Worm (Caenorhabditis elegans) whole organism, L1 larva: Measurements from ENCODE around the gene ast-1.
"Not testable (repeated sequence)": the region's sequence is repeated elsewhere in the genome, so short reads cannot be mapped to it uniquely, and the experiment has no call there.

Experiments used
- Y116A8C.19 ChIP-seq: sonication (generic microtip); optimal IDR thresholded peaks from 2 replicates; lab custom pipeline; 2016; ENCODE audit warnings: missing compliant biosample characterization, missing genetic modification characterization, borderline replicate concordance
- aha-1 ChIP-seq: fragments of 150-350 bp; optimal IDR thresholded peaks from 2 replicates; lab custom pipeline; 2014; ENCODE audit warnings: missing biosample characterization, missing genetic modification characterization
- alr-1 ChIP-seq: fragments of 200-800 bp; sonication (Bioruptor generic); optimal IDR thresholded peaks from 2 replicates; lab custom pipeline; 2018; ENCODE audit warnings: borderline replicate concordance, mild to moderate bottlenecking, missing genetic modification characterization, missing compliant biosample characterization
- aly-2 ChIP-seq: fragments of 150-350 bp; optimal IDR thresholded peaks from 2 replicates; lab custom pipeline; 2014; ENCODE audit warnings: missing biosample characterization, missing genetic modification characterization
- blmp-1 ChIP-seq: fragments of 150-350 bp; optimal IDR thresholded peaks from 2 replicates; lab custom pipeline; 2014; ENCODE audit warnings: missing biosample characterization, missing genetic modification characterization
- ceh-8 ChIP-seq: fragments of 200-800 bp; sonication (Bioruptor generic); optimal IDR thresholded peaks from 2 replicates; lab custom pipeline; 2018; ENCODE audit warnings: mild to moderate bottlenecking, missing genetic modification characterization, moderate library complexity, missing compliant biosample characterization
- ceh-90 ChIP-seq: sonication (generic microtip); optimal IDR thresholded peaks from 2 replicates; lab custom pipeline; 2016; ENCODE audit warnings: missing genetic modification characterization, missing compliant biosample characterization
- ces-1 ChIP-seq: fragments of 150-350 bp; optimal IDR thresholded peaks from 2 replicates; lab custom pipeline; 2014; ENCODE audit warnings: missing biosample characterization, missing genetic modification reagents, missing genetic modification characterization
- dsc-1 ChIP-seq: sonication (generic microtip); optimal IDR thresholded peaks from 2 replicates; lab custom pipeline; 2016; ENCODE audit warnings: mild to moderate bottlenecking, missing genetic modification characterization, missing compliant biosample characterization
- efl-3 ChIP-seq: fragments of 200-800 bp; sonication (Bioruptor generic); optimal IDR thresholded peaks from 2 replicates; lab custom pipeline; 2018; ENCODE audit warnings: mild to moderate bottlenecking, missing genetic modification characterization, missing compliant biosample characterization
- elt-3 ChIP-seq, 6 experiments: fragments of 150-350 bp in 1 of 6; sonication (generic microtip); optimal IDR thresholded peaks; 2 replicates each; lab custom pipeline; 2017 to 2018; ENCODE audit warnings: missing biosample characterization in 6 of 6, missing genetic modification characterization in 6 of 6, inconsistent platforms in 1 of 6
- fkh-8 ChIP-seq: sonication (generic microtip); optimal IDR thresholded peaks from 2 replicates; lab custom pipeline; 2016; ENCODE audit warnings: mild to moderate bottlenecking, missing genetic modification characterization, missing compliant biosample characterization
- hlh-4 ChIP-seq: sonication (generic microtip); optimal IDR thresholded peaks from 2 replicates; lab custom pipeline; 2016; ENCODE audit warnings: mild to moderate bottlenecking, missing genetic modification characterization, missing compliant biosample characterization
- irx-1 ChIP-seq: sonication (generic microtip); optimal IDR thresholded peaks from 2 replicates; lab custom pipeline; 2016; ENCODE audit warnings: missing genetic modification characterization, missing compliant biosample characterization
- isw-1 ChIP-seq: fragments of 200-800 bp; sonication (Bioruptor generic); IDR thresholded peaks from 2 replicates; pipeline ENCODE4 v1.3.6; 2022; ENCODE audit warnings: missing genetic modification characterization, missing compliant biosample characterization
- lin-39 ChIP-seq: fragments of 150-350 bp; optimal IDR thresholded peaks from 2 replicates; lab custom pipeline; 2014; ENCODE audit warnings: missing biosample characterization, missing genetic modification reagents, missing genetic modification characterization
- lir-3 ChIP-seq: sonication (generic microtip); optimal IDR thresholded peaks from 2 replicates; lab custom pipeline; 2016; ENCODE audit warnings: mild to moderate bottlenecking, missing genetic modification characterization, moderate library complexity, missing compliant biosample characterization; ENCODE audit not compliant: poor library complexity
- lsy-2 ChIP-seq, 2 experiments: fragments of 150-350 bp; optimal IDR thresholded peaks; 2 replicates each; lab custom pipeline; 2014; ENCODE audit warnings: missing biosample characterization in 2 of 2, missing genetic modification characterization in 2 of 2
- mep-1 ChIP-seq: fragments of 150-350 bp; optimal IDR thresholded peaks from 2 replicates; lab custom pipeline; 2014; ENCODE audit warnings: missing biosample characterization, missing genetic modification characterization
- nhr-12 ChIP-seq: sonication (generic microtip); optimal IDR thresholded peaks from 2 replicates; lab custom pipeline; 2017; ENCODE audit warnings: missing biosample characterization, missing genetic modification characterization
- nhr-20 ChIP-seq: sonication (generic microtip); optimal IDR thresholded peaks from 2 replicates; lab custom pipeline; 2016; ENCODE audit warnings: mild to moderate bottlenecking, missing genetic modification characterization, missing compliant biosample characterization
- nhr-28 ChIP-seq: fragments of 150-350 bp; optimal IDR thresholded peaks from 2 replicates; lab custom pipeline; 2014; ENCODE audit warnings: missing biosample characterization, missing genetic modification characterization
- pag-3 ChIP-seq: sonication (generic microtip); optimal IDR thresholded peaks from 2 replicates; lab custom pipeline; 2017; ENCODE audit warnings: missing genetic modification characterization, mild to moderate bottlenecking, missing compliant biosample characterization, antibody characterized with exemption, borderline replicate concordance; ENCODE audit not compliant: insufficient read depth
- pqm-1 ChIP-seq: sonication (generic microtip); optimal IDR thresholded peaks from 3 replicates; lab custom pipeline; 2017; ENCODE audit warnings: missing biosample characterization, missing genetic modification characterization
- rnt-1 ChIP-seq: sonication (generic microtip); optimal IDR thresholded peaks from 2 replicates; lab custom pipeline; 2016; ENCODE audit warnings: mild to moderate bottlenecking, missing genetic modification characterization, moderate library complexity, missing compliant biosample characterization
- sox-4 ChIP-seq: sonication (generic microtip); optimal IDR thresholded peaks from 2 replicates; lab custom pipeline; 2016; ENCODE audit warnings: missing genetic modification characterization, missing compliant biosample characterization
- sup-37 ChIP-seq: fragments of 200-800 bp; sonication (Bioruptor generic); optimal IDR thresholded peaks from 2 replicates; lab custom pipeline; 2018; ENCODE audit warnings: mild to moderate bottlenecking, missing genetic modification characterization, missing compliant biosample characterization
- swsn-7 ChIP-seq: sonication (generic microtip); optimal IDR thresholded peaks from 2 replicates; lab custom pipeline; 2016; ENCODE audit warnings: missing genetic modification characterization, missing compliant biosample characterization
- tbx-2 ChIP-seq: sonication (generic microtip); optimal IDR thresholded peaks from 2 replicates; lab custom pipeline; 2016; ENCODE audit warnings: missing genetic modification characterization, missing compliant biosample characterization
- tlp-1 ChIP-seq: fragments of 150-350 bp; optimal IDR thresholded peaks from 2 replicates; lab custom pipeline; 2014; ENCODE audit warnings: missing biosample characterization, missing genetic modification characterization
- unc-130 ChIP-seq: fragments of 150-350 bp; optimal IDR thresholded peaks from 2 replicates; lab custom pipeline; 2017; ENCODE audit warnings: missing biosample characterization, missing genetic modification characterization, inconsistent platforms
- unc-30 ChIP-seq: sonication (generic microtip); optimal IDR thresholded peaks from 2 replicates; lab custom pipeline; 2017; ENCODE audit warnings: missing biosample characterization, missing genetic modification characterization
- unc-62 ChIP-seq: fragments of 150-350 bp; optimal IDR thresholded peaks from 2 replicates; lab custom pipeline; 2014; ENCODE audit warnings: missing biosample characterization, missing genetic modification reagents, missing genetic modification characterization
- unc-98 ChIP-seq: fragments of 200-800 bp; sonication (Bioruptor generic); IDR thresholded peaks from 2 replicates; pipeline ENCODE4 v1.3.6; 2022; ENCODE audit warnings: missing genetic modification characterization, missing compliant biosample characterization
- vab-15 ChIP-seq: sonication (generic microtip); optimal IDR thresholded peaks from 2 replicates; lab custom pipeline; 2017; ENCODE audit warnings: missing genotype, mild to moderate bottlenecking, missing genetic modification characterization, missing compliant biosample characterization
- xbp-1 ChIP-seq: sonication (generic microtip); optimal IDR thresholded peaks from 2 replicates; lab custom pipeline; 2016; ENCODE audit warnings: missing genetic modification characterization, missing compliant biosample characterization
- ztf-11 ChIP-seq, 2 experiments: sonication (generic microtip); optimal IDR thresholded peaks; 2 replicates each; lab custom pipeline; 2016 to 2017; ENCODE audit warnings: missing genetic modification characterization in 2 of 2, missing biosample characterization in 1 of 2, missing compliant biosample characterization in 1 of 2

Gene ast-1

ce11 chrII:4170508-4170907 lies 35.3 kb upstream of the ast-1 start, which contains the start of gene R03H10.5:
Gene R03H10.5 (minus strand): TSS chrII:4170608.
- TF ChIP-seq elt-3 (tag; optimal IDR thresholded peaks at IDR 0.05; lab: Kevin White, UChicago) (no peak), irx-1 (tag; lab: Kevin White, UChicago) (no peak), tlp-1 (no peak), hlh-4 (no peak), nhr-28 (tag; lab: Kevin White, UChicago) (no peak), ces-1 (GFP tag; lab: Kevin White, UChicago) (no peak), isw-1 (GFP tag; lab: Robert Waterston, UW) (no peak), aly-2 (tag; lab: Kevin White, UChicago) (no peak)

ce11 chrII:4168404-4168803 lies 33.2 kb upstream of the ast-1 start, which contains the start of gene R03H10.4:
Gene R03H10.4 (minus strand): TSS chrII:4168504.
- not testable (repeated sequence) for TF ChIP-seq unc-30; pqm-1 (tag; lab: Kevin White, UChicago); fkh-8 (tag; lab: Kevin White, UChicago)

ce11 chrII:4167833-4168232 lies 32.7 kb upstream of the ast-1 start:
- TF ChIP-seq alr-1 (tag; lab: Kevin White, UChicago) (no peak), vab-15 (no peak), ceh-90 (tag; lab: Kevin White, UChicago) (no peak), sup-37 (GFP tag; lab: Kevin White, UChicago) (no peak), lsy-2 (tag; optimal IDR thresholded peaks at IDR 0.05; lab: Kevin White, UChicago) (no peak), unc-130 (tag; lab: Kevin White, UChicago) (no peak), dsc-1 (tag; lab: Kevin White, UChicago) (no peak), lir-3 (tag; lab: Kevin White, UChicago) (no peak), nhr-20 (tag; lab: Kevin White, UChicago) (no peak), mep-1 (tag; lab: Kevin White, UChicago) (no peak), unc-62 (GFP tag; lab: Kevin White, UChicago) (no peak), efl-3 (GFP tag; lab: Kevin White, UChicago) (no peak), unc-98 (no peak), ces-1 (GFP tag; lab: Kevin White, UChicago) (no peak), blmp-1 (tag; lab: Kevin White, UChicago) (no peak), sox-4 (tag; lab: Kevin White, UChicago) (no peak), aly-2 (tag; lab: Kevin White, UChicago) (no peak), tbx-2 (tag; lab: Kevin White, UChicago) (no peak), pag-3 (no peak), elt-3 (tag; optimal IDR thresholded peaks at IDR 0.05; lab: Kevin White, UChicago) (no peak)

- TF ChIP-seq ces-1 (GFP tag; lab: Kevin White, UChicago) (no peak), rnt-1 (tag; lab: Kevin White, UChicago) (no peak), ztf-11 (tag; optimal IDR thresholded peaks at IDR 0.05; lab: Kevin White, UChicago) (no peak), swsn-7 (tag; lab: Kevin White, UChicago) (no peak), aha-1 (tag; lab: Kevin White, UChicago) (no peak), sox-4 (tag; lab: Kevin White, UChicago) (no peak), nhr-12 (no peak), ceh-8 (GFP tag; lab: Kevin White, UChicago) (no peak), lin-39 (tag; lab: Kevin White, UChicago) (no peak), unc-98 (no peak), xbp-1 (tag; lab: Kevin White, UChicago) (no peak), Y116A8C.19 (tag; lab: Kevin White, UChicago) (no peak)
Observed at ce11 chrII:4159570-4159969, 24.4 kb upstream of the ast-1 start.
